Worm (Caenorhabditis elegans) whole organism, L3 larva: ENCODE results near the gene nhr-108.

Experiments
- R02D3.7 ChIP-seq: fragments of 150-350 bp; optimal IDR thresholded peaks from 2 replicates; lab custom pipeline; 2014; ENCODE audit warnings: missing biosample characterization, missing genetic modification characterization
- ZK546.5 ChIP-seq: sonication (generic microtip); optimal IDR thresholded peaks from 2 replicates; lab custom pipeline; 2017; ENCODE audit warnings: missing biosample characterization, missing genetic modification characterization
- aly-2 ChIP-seq: fragments of 150-350 bp; optimal IDR thresholded peaks from 2 replicates; lab custom pipeline; 2014; ENCODE audit warnings: missing biosample characterization, missing genetic modification characterization
- ama-1 ChIP-seq: fragments of 150-350 bp; optimal IDR thresholded peaks from 2 replicates; lab custom pipeline; 2018
- ceh-16 ChIP-seq: sonication (generic microtip); optimal IDR thresholded peaks from 2 replicates; lab custom pipeline; 2017; ENCODE audit warnings: missing biosample characterization, missing genetic modification characterization
- ceh-28 ChIP-seq: fragments of 150-350 bp; optimal IDR thresholded peaks from 2 replicates; lab custom pipeline; 2014; ENCODE audit warnings: missing biosample characterization, missing genetic modification reagents, missing genetic modification characterization
- ceh-82 ChIP-seq: fragments of 150-350 bp; optimal IDR thresholded peaks from 2 replicates; lab custom pipeline; 2014; ENCODE audit warnings: missing biosample characterization, missing genetic modification characterization
- ceh-9 ChIP-seq: sonication (generic microtip); optimal IDR thresholded peaks from 2 replicates; lab custom pipeline; 2018; ENCODE audit warnings: missing biosample characterization, missing genetic modification characterization
- egl-27 ChIP-seq: sonication (generic microtip); optimal IDR thresholded peaks from 4 replicates; lab custom pipeline; 2017; ENCODE audit warnings: missing biosample characterization, missing genetic modification reagents, missing genetic modification characterization
- elt-2 ChIP-seq: sonication (generic microtip); optimal IDR thresholded peaks from 2 replicates; lab custom pipeline; 2016; ENCODE audit warnings: missing genetic modification reagents, mild to moderate bottlenecking, missing genetic modification characterization, missing compliant biosample characterization
- elt-3 ChIP-seq, 3 experiments: fragments of 150-350 bp in 1 of 3; sonication (generic microtip) in 2 of 3; optimal IDR thresholded peaks; 2 replicates in 2 of 3; 4 replicates in 1 of 3; lab custom pipeline; 2014 to 2017; ENCODE audit warnings: missing biosample characterization in 3 of 3, missing genetic modification characterization in 3 of 3
- eor-1 ChIP-seq, 2 experiments: fragments of 150-350 bp; optimal IDR thresholded peaks; 2 replicates each; lab custom pipeline; 2014 to 2018; ENCODE audit warnings: missing biosample characterization in 2 of 2, missing genetic modification characterization in 2 of 2
- fkh-10 ChIP-seq: sonication (generic microtip); optimal IDR thresholded peaks from 2 replicates; lab custom pipeline; 2017; ENCODE audit warnings: missing biosample characterization, missing genetic modification reagents, missing genetic modification characterization
- fkh-2 ChIP-seq: fragments of 150-350 bp; optimal IDR thresholded peaks from 2 replicates; lab custom pipeline; 2014; ENCODE audit warnings: missing biosample characterization, missing genetic modification reagents, missing genetic modification characterization
- fos-1 ChIP-seq: fragments of 150-350 bp; optimal IDR thresholded peaks from 2 replicates; lab custom pipeline; 2014; ENCODE audit warnings: missing biosample characterization, missing genetic modification characterization
- hmg-11 ChIP-seq: sonication (generic microtip); optimal IDR thresholded peaks from 2 replicates; lab custom pipeline; 2016; ENCODE audit warnings: missing genetic modification characterization, missing compliant biosample characterization
- jun-1 ChIP-seq: fragments of 150-350 bp; optimal IDR thresholded peaks from 2 replicates; lab custom pipeline; 2014; ENCODE audit warnings: missing biosample characterization, missing genetic modification reagents, missing genetic modification characterization
- lin-39 ChIP-seq: fragments of 150-350 bp; optimal IDR thresholded peaks from 2 replicates; lab custom pipeline; 2018; ENCODE audit warnings: missing biosample characterization, missing genetic modification reagents, missing genetic modification characterization
- lsy-12 ChIP-seq: sonication (generic microtip); optimal IDR thresholded peaks from 2 replicates; lab custom pipeline; 2016; ENCODE audit warnings: mild to moderate bottlenecking, missing genetic modification characterization, missing compliant biosample characterization
- mdl-1 ChIP-seq: fragments of 150-350 bp; optimal IDR thresholded peaks from 2 replicates; lab custom pipeline; 2014; ENCODE audit warnings: missing biosample characterization, missing genetic modification characterization
- nfya-1 ChIP-seq: sonication (generic microtip); optimal IDR thresholded peaks from 2 replicates; lab custom pipeline; 2017; ENCODE audit warnings: missing genetic modification characterization, mild to moderate bottlenecking, missing compliant biosample characterization, antibody characterized with exemption, moderate library complexity; ENCODE audit not compliant: insufficient read depth
- nhr-11 ChIP-seq: fragments of 150-350 bp; optimal IDR thresholded peaks from 2 replicates; lab custom pipeline; 2014; ENCODE audit warnings: missing biosample characterization, missing genetic modification characterization
- nhr-12 ChIP-seq: fragments of 150-350 bp; optimal IDR thresholded peaks from 2 replicates; lab custom pipeline; 2014; ENCODE audit warnings: missing biosample characterization, missing genetic modification characterization
- nhr-237 ChIP-seq: fragments of 150-350 bp; optimal IDR thresholded peaks from 2 replicates; lab custom pipeline; 2014; ENCODE audit warnings: missing biosample characterization, missing genetic modification characterization
- nhr-25 ChIP-seq: sonication (generic microtip); optimal IDR thresholded peaks from 2 replicates; lab custom pipeline; 2017; ENCODE audit warnings: missing biosample characterization, missing genetic modification characterization
- nhr-28 ChIP-seq: fragments of 150-350 bp; optimal IDR thresholded peaks from 2 replicates; lab custom pipeline; 2014; ENCODE audit warnings: missing biosample characterization, missing genetic modification characterization
- nhr-43 ChIP-seq: sonication (generic microtip); optimal IDR thresholded peaks from 2 replicates; lab custom pipeline; 2016; ENCODE audit warnings: mild to moderate bottlenecking, missing genetic modification characterization, missing compliant biosample characterization; ENCODE audit not compliant: poor library complexity, severe bottlenecking
- nhr-76 ChIP-seq: fragments of 150-350 bp; sonication (generic microtip); optimal IDR thresholded peaks from 5 replicates; lab custom pipeline; 2014; ENCODE audit warnings: missing biosample characterization, missing genetic modification characterization
- nhr-77 ChIP-seq: fragments of 150-350 bp; optimal IDR thresholded peaks from 2 replicates; lab custom pipeline; 2014; ENCODE audit warnings: missing biosample characterization, missing genetic modification characterization
- pha-4 ChIP-seq: fragments of 150-350 bp; optimal IDR thresholded peaks from 2 replicates; lab custom pipeline; 2014; ENCODE audit warnings: missing biosample characterization, missing genetic modification reagents, missing genetic modification characterization
- pqm-1 ChIP-seq: fragments of 150-350 bp; optimal IDR thresholded peaks from 2 replicates; lab custom pipeline; 2017; ENCODE audit warnings: missing biosample characterization, missing genetic modification characterization, inconsistent platforms
- sea-2 ChIP-seq: fragments of 150-350 bp; sonication (generic microtip); optimal IDR thresholded peaks from 4 replicates; lab custom pipeline; 2014; ENCODE audit warnings: missing biosample characterization, missing genetic modification reagents, missing genetic modification characterization
- skn-1 ChIP-seq: fragments of 150-350 bp; optimal IDR thresholded peaks from 2 replicates; lab custom pipeline; 2014; ENCODE audit warnings: missing biosample characterization, missing genetic modification characterization
- snpc-4 ChIP-seq: fragments of 150-350 bp; optimal IDR thresholded peaks from 2 replicates; lab custom pipeline; 2014; ENCODE audit warnings: missing biosample characterization, missing genetic modification characterization
- tbx-2 ChIP-seq: sonication (generic microtip); optimal IDR thresholded peaks from 2 replicates; lab custom pipeline; 2016; ENCODE audit warnings: mild to moderate bottlenecking, missing genetic modification characterization, missing compliant biosample characterization
- unc-39 ChIP-seq: sonication (generic microtip); optimal IDR thresholded peaks from 4 replicates; lab custom pipeline; 2017; ENCODE audit warnings: missing biosample characterization, missing genetic modification characterization
- unc-62 ChIP-seq: fragments of 150-350 bp; sonication (generic microtip); optimal IDR thresholded peaks from 4 replicates; lab custom pipeline; 2014; ENCODE audit warnings: missing biosample characterization, missing genetic modification reagents, missing genetic modification characterization
- zag-1 ChIP-seq: fragments of 150-350 bp; optimal IDR thresholded peaks from 2 replicates; lab custom pipeline; 2014; ENCODE audit warnings: missing biosample characterization, missing genetic modification characterization
- ztf-11 ChIP-seq: fragments of 150-350 bp; optimal IDR thresholded peaks from 2 replicates; lab custom pipeline; 2014; ENCODE audit warnings: missing biosample characterization, missing genetic modification characterization
- ztf-4 ChIP-seq: fragments of 150-350 bp; optimal IDR thresholded peaks from 2 replicates; lab custom pipeline; 2014; ENCODE audit warnings: missing biosample characterization, missing genetic modification characterization

nhr-108 gene

ce11 chrV:15922979-15923378 is 1.3 kb downstream of the nhr-108 start, which contains the start of gene F35E8.13:
F35E8.13 (plus strand) TSS chrV:15923279.
- TF ChIP-seq pqm-1 (tag; lab: Kevin White, UChicago) = no peak

DNA sequence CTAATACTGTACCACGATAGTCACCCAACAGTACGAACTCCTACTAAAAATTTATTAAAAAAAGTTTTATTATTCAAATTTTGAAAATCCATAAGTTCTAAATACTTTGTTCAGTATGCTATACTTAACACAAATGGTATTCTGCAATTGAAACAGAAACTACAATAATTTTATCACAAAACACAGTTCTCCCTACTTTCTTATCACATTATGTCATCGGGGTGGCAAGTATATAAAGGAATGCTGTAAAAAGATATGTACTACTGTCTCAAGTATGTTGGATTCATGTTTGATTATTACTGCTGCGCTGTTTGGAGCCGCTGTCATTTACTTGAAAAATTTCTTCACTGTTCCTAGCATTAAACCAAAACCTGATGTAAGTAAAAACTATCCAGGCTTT is 3.2 kb downstream of the nhr-108 start, which contains the start of gene cdr-1:
cdr-1 (plus strand) TSS at position 208 of the 400 bp plus-strand sequence.
- TF ChIP-seq elt-2 (tag; lab: Kevin White, UChicago) = peak; percentile 46
- TF ChIP-seq pqm-1 (tag; lab: Kevin White, UChicago) = peak; percentile 38
- TF ChIP-seq nhr-25 (tag; lab: Kevin White, UChicago) = no peak
- TF ChIP-seq, all 47 proteins: peak for 2

ce11 chrV:15920273-15920672 is 4.0 kb downstream of the nhr-108 start, which contains the start of gene F35E8.10:
F35E8.10 (minus strand) TSS chrV:15920373.
- TF ChIP-seq zag-1 (tag; lab: Kevin White, UChicago) = no peak
- no peak for TF ChIP-seq lsy-12 (tag; lab: Kevin White, UChicago)
- TF ChIP-seq eor-1 (tag; optimal IDR thresholded peaks at IDR 0.05; lab: Kevin White, UChicago) = no peak
- no peak for TF ChIP-seq unc-62 (GFP tag; lab: Kevin White, UChicago)
- TF ChIP-seq snpc-4 = no peak
- TF ChIP-seq nhr-25 (tag; lab: Kevin White, UChicago) = no peak
- no peak for TF ChIP-seq jun-1 (tag; lab: Kevin White, UChicago)
- no peak for TF ChIP-seq nhr-11 (tag; lab: Kevin White, UChicago)
- no peak for TF ChIP-seq fos-1 (tag; lab: Kevin White, UChicago)
- no peak for TF ChIP-seq nhr-77
- no peak for TF ChIP-seq tbx-2 (tag; lab: Kevin White, UChicago)
- TF ChIP-seq egl-27 (tag; lab: Kevin White, UChicago) = no peak
- TF ChIP-seq ZK546.5 (tag; lab: Kevin White, UChicago) = no peak
- no peak for TF ChIP-seq elt-2 (tag; lab: Kevin White, UChicago)

ce11 chrV:15917458-15917857 is 6.8 kb downstream of the nhr-108 start, which contains the start of gene F35E8.9:
F35E8.9 (minus strand) TSS chrV:15917558.
- TF ChIP-seq lin-39 (tag; lab: Kevin White, UChicago) = no peak
- TF ChIP-seq ceh-9 (tag; lab: Kevin White, UChicago) = no peak
- TF ChIP-seq jun-1 (tag; lab: Kevin White, UChicago) = no peak
- TF ChIP-seq nhr-76 (tag; lab: Kevin White, UChicago) = no peak
- TF ChIP-seq ztf-4 (tag; lab: Kevin White, UChicago) = no peak
- no peak for TF ChIP-seq ZK546.5 (tag; lab: Kevin White, UChicago)
- no peak for TF ChIP-seq mdl-1 (tag; lab: Kevin White, UChicago)
- TF ChIP-seq ceh-28 = no peak
- TF ChIP-seq egl-27 (tag; lab: Kevin White, UChicago) = no peak
- no peak for TF ChIP-seq hmg-11 (tag; lab: Kevin White, UChicago)
- no peak for TF ChIP-seq pqm-1 (tag; lab: Kevin White, UChicago)
- TF ChIP-seq elt-2 (tag; lab: Kevin White, UChicago) = no peak
- TF ChIP-seq ztf-11 (tag; lab: Kevin White, UChicago) = no peak
- no peak for TF ChIP-seq pha-4
- TF ChIP-seq sea-2 (GFP tag; lab: Kevin White, UChicago) = no peak
- TF ChIP-seq elt-3 (tag; optimal IDR thresholded peaks at IDR 0.05; lab: Kevin White, UChicago) = no peak
- TF ChIP-seq aly-2 (tag; lab: Kevin White, UChicago) = no peak

ce11 chrV:15915919-15916318 is 8.4 kb downstream of the nhr-108 start, which contains the start of gene gst-38:
gst-38 (minus strand) TSS chrV:15916070.
- no peak for TF ChIP-seq ZK546.5 (tag; lab: Kevin White, UChicago)
- TF ChIP-seq elt-2 (tag; lab: Kevin White, UChicago) = peak; percentile 88
- TF ChIP-seq aly-2 (tag; lab: Kevin White, UChicago) = no peak
- TF ChIP-seq unc-39 (tag; lab: Kevin White, UChicago) = no peak
- no peak for TF ChIP-seq zag-1 (tag; lab: Kevin White, UChicago)
- peak; percentile 41 for TF ChIP-seq pqm-1 (tag; lab: Kevin White, UChicago)
- no peak for TF ChIP-seq fkh-10 (GFP tag; lab: Kevin White, UChicago)
- TF ChIP-seq sea-2 (GFP tag; lab: Kevin White, UChicago) = no peak
- no peak for TF ChIP-seq fkh-2 (tag; lab: Kevin White, UChicago)
- TF ChIP-seq ztf-11 (tag; lab: Kevin White, UChicago) = no peak
- TF ChIP-seq nfya-1 (tag; lab: Kevin White, UChicago) = no peak
- no peak for TF ChIP-seq nhr-237 (tag; lab: Kevin White, UChicago)
- TF ChIP-seq R02D3.7 (tag; lab: Kevin White, UChicago) = no peak
- no peak for TF ChIP-seq fos-1 (tag; lab: Kevin White, UChicago)
- no peak for TF ChIP-seq ama-1 (lab: Kevin White, UChicago)
- no peak for TF ChIP-seq nhr-28
- TF ChIP-seq nhr-12 (tag; lab: Kevin White, UChicago) = no peak
- TF ChIP-seq nhr-43 = no peak
- TF ChIP-seq ceh-16 = no peak
- TF ChIP-seq jun-1 (tag; lab: Kevin White, UChicago) = no peak
- TF ChIP-seq skn-1 (tag; lab: Kevin White, UChicago) = peak; percentile 14
- TF ChIP-seq ceh-82 = no peak
- TF ChIP-seq, all 47 proteins: peak for 3
